Fruit fly (Drosophila melanogaster): ENCODE data around the gene Zmynd10.

Gene Zmynd10

DNA sequence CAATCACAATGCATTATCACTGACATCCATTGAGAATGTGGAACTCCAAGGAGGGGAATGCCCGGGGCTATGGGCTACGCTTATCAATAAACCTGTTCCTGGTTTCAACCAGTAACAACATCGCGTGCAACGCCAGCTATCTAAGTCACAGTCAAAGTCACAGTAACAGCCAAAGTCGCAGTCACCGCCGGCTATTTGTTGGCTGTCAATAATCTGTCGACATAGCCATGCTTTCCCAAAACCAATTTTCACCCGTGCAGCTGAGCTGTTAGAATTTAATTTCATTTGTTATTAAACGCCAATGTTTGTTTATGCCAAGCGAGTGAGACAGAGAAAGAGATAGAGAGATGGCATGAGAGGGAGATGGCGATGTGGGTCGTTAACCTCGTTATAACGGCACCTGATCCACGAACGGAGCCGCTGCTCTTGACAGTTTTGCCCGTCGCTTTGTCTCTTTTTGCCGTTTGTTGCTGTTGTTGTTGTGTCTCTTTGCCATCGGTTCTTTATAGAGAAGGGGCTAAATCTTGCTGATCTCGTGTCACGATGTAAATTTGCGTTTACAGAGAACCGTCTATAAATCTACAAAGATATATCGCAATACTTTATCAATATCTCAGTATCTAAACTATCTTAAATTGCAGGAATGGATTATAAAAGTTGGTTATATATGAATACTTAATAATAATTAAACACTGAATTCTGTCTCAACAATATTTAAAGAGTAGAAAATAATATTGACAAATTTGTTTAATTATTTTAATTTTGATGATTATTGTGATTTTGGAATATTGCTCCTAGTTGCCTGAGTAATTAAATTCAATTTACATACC, 6.1 kb upstream of the Zmynd10 start (continued):
- TF ChIP-seq CG10321 (GFP tag; IDR thresholded peaks at IDR 0.05) (no peak), CG17361 (GFP tag; IDR thresholded peaks at IDR 0.05) (peak; percentile 75), wek (GFP tag; optimal IDR thresholded peaks at IDR 0.05) (peak; percentile 36), CG14710 (tag; optimal IDR thresholded peaks at IDR 0.05) (peak; percentile 49), NFAT (GFP tag; IDR thresholded peaks at IDR 0.05) (peak; percentile 31; the same call in 1 of the 2 replicates), CG10274 (GFP tag; optimal IDR thresholded peaks at IDR 0.05) (no peak), CG9932 (GFP tag; IDR thresholded peaks at IDR 0.05) (0 out of 2 replicates have a peak, but pooled peaks have one; percentile 5), CG17328 (GFP tag; IDR thresholded peaks at IDR 0.05) (0 out of 2 replicates have a peak, but pooled peaks have one; percentile 44), psq (GFP tag; optimal IDR thresholded peaks at IDR 0.05) (no peak), Hmx (GFP tag; optimal IDR thresholded peaks at IDR 0.05) (no peak), CG17359 (tag; optimal IDR thresholded peaks at IDR 0.05) (no peak), Camta (GFP tag; optimal IDR thresholded peaks at IDR 0.05) (no peak), cwo (GFP tag; optimal IDR thresholded peaks at IDR 0.05) (no peak), sens (GFP tag) (peak; percentile 85), oc (tag; optimal IDR thresholded peaks at IDR 0.05) (peak; percentile 80), CG9437 (GFP tag; optimal IDR thresholded peaks at IDR 0.05) (peak; percentile 40), Bteb2 (GFP tag; optimal IDR thresholded peaks at IDR 0.05) (no peak), CG11398 (GFP tag; optimal IDR thresholded peaks at IDR 0.05) (peak; percentile 2), mld (GFP tag; IDR thresholded peaks at IDR 0.05; ENCODE audit: partially characterized antibody) (no peak), yki (optimal IDR thresholded peaks at IDR 0.05) (no peak), Hr3 (GFP tag; optimal IDR thresholded peaks at IDR 0.05) (peak; percentile 16), CG14441 (GFP tag; IDR thresholded peaks at IDR 0.05) (no peak), esg (GFP tag; conservative IDR thresholded peaks at IDR 0.05) (no peak), Med (GFP tag) (peak; percentile 57), wor (GFP tag; IDR thresholded peaks at IDR 0.05) (no peak), CG16779 (GFP tag; IDR thresholded peaks at IDR 0.05) (no peak), CG34376 (GFP tag; optimal IDR thresholded peaks at IDR 0.05) (no peak), Dp (GFP tag; optimal IDR thresholded peaks at IDR 0.05) (no peak), CG15696 (tag; optimal IDR thresholded peaks at IDR 0.05) (peak; percentile 28), CG10979 (tag; optimal IDR thresholded peaks at IDR 0.05) (peak; percentile 54), Kr (GFP tag; optimal IDR thresholded peaks at IDR 0.05) (no peak), seq (GFP tag; IDR thresholded peaks at IDR 0.05) (no peak), D19A (tag; optimal IDR thresholded peaks at IDR 0.05) (peak; percentile 23), lmd (GFP tag; IDR thresholded peaks at IDR 0.05) (no peak), bsh (GFP tag; optimal IDR thresholded peaks at IDR 0.05) (peak in 1 of 2 experiments; percentile 16), Usf (GFP tag; optimal IDR thresholded peaks at IDR 0.05) (no peak), row (GFP tag; IDR thresholded peaks at IDR 0.05) (peak; percentile 54), Aef1 (GFP tag; IDR thresholded peaks at IDR 0.05) (no peak), MESR4 (GFP tag; optimal IDR thresholded peaks at IDR 0.05) (no peak), vvl (GFP tag; IDR thresholded peaks at IDR 0.05) (peak; percentile 44; the same call in 1 of the 2 replicates), Nf-YB (GFP tag; optimal IDR thresholded peaks at IDR 0.05) (peak; percentile 13), CG3995 (GFP tag; optimal IDR thresholded peaks at IDR 0.05) (peak; percentile 96), CG9727 (GFP tag; optimal IDR thresholded peaks at IDR 0.05) (peak; percentile 60), pum (GFP tag; optimal IDR thresholded peaks at IDR 0.05) (no peak), CoRest (tag; optimal IDR thresholded peaks at IDR 0.05) (peak; percentile 30), ind (GFP tag; optimal IDR thresholded peaks at IDR 0.05) (peak; percentile 6), CG15601 (tag; optimal IDR thresholded peaks at IDR 0.05) (peak; percentile 93), CG15479 (GFP tag; optimal IDR thresholded peaks at IDR 0.05) (no peak), Dip3 (GFP tag; optimal IDR thresholded peaks at IDR 0.05) (no peak), Vsx1 (GFP tag; optimal IDR thresholded peaks at IDR 0.05) (no peak)
